Fruit fly (Drosophila melanogaster): ENCODE data around the gene NP15.6.

The NP15.6 gene

DNA sequence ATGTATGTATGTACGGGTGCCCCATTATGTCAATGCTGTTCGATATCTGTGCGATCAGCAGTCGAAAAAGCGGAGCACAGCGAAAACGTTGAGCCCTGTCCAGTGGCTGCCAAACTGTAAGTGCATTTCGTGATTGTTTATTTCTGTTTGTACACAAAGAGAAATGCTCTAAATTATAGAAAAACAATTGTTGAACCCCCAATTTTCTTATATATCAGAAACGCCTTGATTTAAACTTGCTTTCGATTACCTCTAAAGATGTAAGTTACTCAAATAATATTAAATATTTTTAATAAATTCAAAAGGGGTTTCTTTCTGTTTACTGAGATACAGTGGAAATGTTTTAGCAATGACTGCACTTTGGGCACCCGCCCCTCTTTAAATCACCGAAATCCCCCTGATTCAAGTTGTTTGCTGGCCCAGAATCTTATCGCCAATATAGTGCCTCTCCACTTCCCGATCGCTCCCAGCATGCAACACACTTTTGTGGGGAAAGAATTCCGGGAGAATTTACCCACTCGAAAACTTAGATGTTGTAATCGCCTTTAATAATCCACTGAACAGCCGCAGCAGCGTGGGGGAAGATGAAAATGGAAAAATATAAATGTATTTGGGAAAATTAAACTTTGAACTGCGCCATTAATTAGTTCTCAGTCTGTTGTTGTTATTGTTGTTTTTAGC is 12.3 kb upstream of the NP15.6 start (continued):
- TF ChIP-seq az2 (GFP tag; optimal IDR thresholded peaks at IDR 0.05) = peak; percentile 45
- peak; percentile 56 for TF ChIP-seq oc (tag; optimal IDR thresholded peaks at IDR 0.05)
- peak; percentile 9 for TF ChIP-seq CG3407 (GFP tag; optimal IDR thresholded peaks at IDR 0.05)
- TF ChIP-seq CG31441 (GFP tag; IDR thresholded peaks at IDR 0.05) = peak; percentile 66
- no peak for TF ChIP-seq CTCF (GFP tag; optimal IDR thresholded peaks at IDR 0.05)
- no peak for TF ChIP-seq trh (GFP tag; optimal IDR thresholded peaks at IDR 0.05)
- peak; percentile 15 for TF ChIP-seq CG7556 (GFP tag; optimal IDR thresholded peaks at IDR 0.05)
- no peak for TF ChIP-seq luna (GFP tag; optimal IDR thresholded peaks at IDR 0.05)
- TF ChIP-seq CG9797 (GFP tag; optimal IDR thresholded peaks at IDR 0.05) = no peak
- no peak for TF ChIP-seq disco-r (GFP tag; optimal IDR thresholded peaks at IDR 0.05)
- no peak for TF ChIP-seq nerfin-2 (GFP tag; IDR thresholded peaks at IDR 0.05; ENCODE audit: partially characterized antibody)
- TF ChIP-seq dmrt99B (tag; optimal IDR thresholded peaks at IDR 0.05) = peak; percentile 70
- TF ChIP-seq CG30020 (tag; optimal IDR thresholded peaks at IDR 0.05) = no peak
- no peak for TF ChIP-seq insv (GFP tag; optimal IDR thresholded peaks at IDR 0.05)
- TF ChIP-seq CG31224 (GFP tag; IDR thresholded peaks at IDR 0.05) = no peak
- no peak for TF ChIP-seq cg (GFP tag; optimal IDR thresholded peaks at IDR 0.05)
- no peak for TF ChIP-seq lbe (GFP tag; optimal IDR thresholded peaks at IDR 0.05)
- TF ChIP-seq stwl (tag; optimal IDR thresholded peaks at IDR 0.05) = no peak
- TF ChIP-seq da (GFP tag; optimal IDR thresholded peaks at IDR 0.05) = no peak
- TF ChIP-seq chinmo (GFP tag; IDR thresholded peaks at IDR 0.05; ENCODE audit: partially characterized antibody) = no peak
- TF ChIP-seq tll (GFP tag; optimal IDR thresholded peaks at IDR 0.05) = no peak
- peak; percentile 67; the same call in 1 of the 2 replicates for TF ChIP-seq CG32772 (GFP tag; IDR thresholded peaks at IDR 0.05)
- TF ChIP-seq CG31388 (GFP tag; optimal IDR thresholded peaks at IDR 0.05) = no peak
- no peak for TF ChIP-seq ssp (GFP tag; IDR thresholded peaks at IDR 0.05)
- no peak for TF ChIP-seq ham (GFP tag; IDR thresholded peaks at IDR 0.05)
- peak in 1 of 2 experiments; percentile 70 for TF ChIP-seq Eip74EF (GFP tag; optimal IDR thresholded peaks at IDR 0.05)
- TF ChIP-seq ind (GFP tag; optimal IDR thresholded peaks at IDR 0.05) = no peak
- no peak for TF ChIP-seq CG6791 (GFP tag; IDR thresholded peaks at IDR 0.05; ENCODE audit: partially characterized antibody)
- TF ChIP-seq tap (tag; optimal IDR thresholded peaks at IDR 0.05) = peak; percentile 48
- TF ChIP-seq CG12104 (GFP tag; optimal IDR thresholded peaks at IDR 0.05) = no peak
- TF ChIP-seq Chrac-16 (GFP tag; optimal IDR thresholded peaks at IDR 0.05) = peak; percentile 24
- no peak for TF ChIP-seq Adf1 (GFP tag; IDR thresholded peaks at IDR 0.05)
- TF ChIP-seq Hr39 (optimal IDR thresholded peaks at IDR 0.05) = no peak
- no peak for TF ChIP-seq sug (tag; optimal IDR thresholded peaks at IDR 0.05)
- TF ChIP-seq Vsx1 (GFP tag; optimal IDR thresholded peaks at IDR 0.05) = no peak
- no peak for TF ChIP-seq CG10321 (GFP tag; IDR thresholded peaks at IDR 0.05)
- no peak for TF ChIP-seq CG10959 (GFP tag; IDR thresholded peaks at IDR 0.05)
- no peak for TF ChIP-seq Nf-YB (GFP tag; optimal IDR thresholded peaks at IDR 0.05)
- no peak for TF ChIP-seq gro (GFP tag; optimal IDR thresholded peaks at IDR 0.05)
- no peak for TF ChIP-seq Bdp1 (GFP tag; optimal IDR thresholded peaks at IDR 0.05)
- TF ChIP-seq CG13775 (GFP tag; optimal IDR thresholded peaks at IDR 0.05) = peak; percentile 28
- peak in 1 of 2 experiments; percentile 15 for TF ChIP-seq chif (GFP tag; optimal IDR thresholded peaks at IDR 0.05)
- no peak for TF ChIP-seq salm (tag; optimal IDR thresholded peaks at IDR 0.05)
- no peak for TF ChIP-seq Lhr (GFP tag; optimal IDR thresholded peaks at IDR 0.05)
- peak; percentile 1 for TF ChIP-seq Ets65A (GFP tag)
- no peak for TF ChIP-seq ro (GFP tag; IDR thresholded peaks at IDR 0.05)
- peak; percentile 50 for TF ChIP-seq CG13424 (tag; optimal IDR thresholded peaks at IDR 0.05)
- TF ChIP-seq danr (GFP tag; IDR thresholded peaks at IDR 0.05) = 0 out of 2 replicates have a peak, but pooled peaks have one; percentile 20
- no peak for TF ChIP-seq CG17568 (GFP tag; optimal IDR thresholded peaks at IDR 0.05)
- no peak for TF ChIP-seq ab (GFP tag; optimal IDR thresholded peaks at IDR 0.05)
- no peak for TF ChIP-seq klu (GFP tag; IDR thresholded peaks at IDR 0.05)

All from whole organism, embryonic.